Fruit fly (Drosophila melanogaster) whole organism, embryonic: ENCODE results near the gene Cep97.

ENCODE experiments used
- Awh ChIP-seq: fragments of 200-800 bp; sonication (Bioruptor generic); IDR thresholded peaks from 2 replicates; pipeline ENCODE4, ENCODE4 v1.3.6; 2022; ENCODE audit warnings: missing biosample characterization, missing genetic modification characterization
- Bdp1 ChIP-seq: fragments of 200-800 bp; sonication (Bioruptor generic); optimal IDR thresholded peaks from 3 replicates; lab custom pipeline; 2016; ENCODE audit warnings: missing biosample characterization, missing genetic modification characterization
- BtbVII ChIP-seq: fragments of 200-800 bp; sonication (Bioruptor generic); optimal IDR thresholded peaks from 3 replicates; lab custom pipeline; 2017; ENCODE audit warnings: missing biosample characterization, mild to moderate bottlenecking, missing genetic modification characterization
- CG10209 ChIP-seq: fragments of 200-800 bp; sonication (Bioruptor generic); optimal IDR thresholded peaks from 3 replicates; lab custom pipeline; 2017; ENCODE audit warnings: missing biosample characterization, mild to moderate bottlenecking, missing genetic modification characterization, missing genetic modification reagents
- CG10267 ChIP-seq: fragments of 200-800 bp; sonication (Bioruptor generic); optimal IDR thresholded peaks from 2 replicates; lab custom pipeline; 2018; ENCODE audit warnings: missing biosample characterization, mild to moderate bottlenecking, missing genetic modification characterization, moderate library complexity
- CG10462 ChIP-seq: fragments of 200-800 bp; sonication (Bioruptor generic); optimal IDR thresholded peaks from 2 replicates; lab custom pipeline; 2016; ENCODE audit warnings: missing biosample characterization, missing genetic modification characterization
- CG10543 ChIP-seq: fragments of 200-800 bp; sonication (Bioruptor generic); optimal IDR thresholded peaks from 3 replicates; lab custom pipeline; 2017; ENCODE audit warnings: missing biosample characterization, mild to moderate bottlenecking, missing genetic modification characterization, moderate library complexity
- CG10959 ChIP-seq: fragments of 200-800 bp; sonication (Bioruptor generic); IDR thresholded peaks from 2 replicates; pipeline ENCODE4 v1.3.6; 2022; ENCODE audit warnings: missing biosample characterization, missing genetic modification characterization
- CG11093 ChIP-seq: fragments of 200-800 bp; sonication (Bioruptor generic); IDR thresholded peaks from 3 replicates; pipeline ENCODE4 v1.3.6; 2022; ENCODE audit warnings: missing biosample characterization, missing genetic modification characterization
- CG11695 ChIP-seq: fragments of 200-800 bp; sonication (Bioruptor generic); IDR thresholded peaks from 3 replicates; pipeline ENCODE4 v1.3.6; 2022; ENCODE audit warnings: missing biosample characterization, missing genetic modification characterization
- CG15011 ChIP-seq: fragments of 200-800 bp; sonication (Bioruptor generic); optimal IDR thresholded peaks from 3 replicates; lab custom pipeline; 2018; ENCODE audit warnings: missing biosample characterization, mild to moderate bottlenecking, missing genetic modification characterization
- CG16815 ChIP-seq: fragments of 200-800 bp; sonication (Bioruptor generic); optimal IDR thresholded peaks from 3 replicates; lab custom pipeline; 2017; ENCODE audit warnings: missing biosample characterization, mild to moderate bottlenecking, missing genetic modification characterization
- CG18262 ChIP-seq: fragments of 200-800 bp; optimal IDR thresholded peaks from 3 replicates; lab custom pipeline; 2019; ENCODE audit warnings: missing biosample characterization, mild to moderate bottlenecking, missing genetic modification characterization, moderate library complexity
- CG2129 ChIP-seq: fragments of 200-800 bp; sonication (Bioruptor generic); IDR thresholded peaks from 2 replicates; pipeline ENCODE4 v1.3.6; 2022; ENCODE audit warnings: missing biosample characterization, missing genetic modification characterization; ENCODE audit not compliant: partially characterized antibody
- CG2712 ChIP-seq: fragments of 200-800 bp; optimal IDR thresholded peaks from 3 replicates; lab custom pipeline; 2019; ENCODE audit warnings: missing biosample characterization, mild to moderate bottlenecking, missing genetic modification characterization, moderate library complexity
- CG31365 ChIP-seq: fragments of 200-800 bp; sonication (Bioruptor generic); optimal IDR thresholded peaks from 2 replicates; lab custom pipeline; 2018; ENCODE audit warnings: missing biosample characterization, mild to moderate bottlenecking, missing genetic modification characterization
- CG31441 ChIP-seq: fragments of 200-800 bp; sonication (Bioruptor generic); IDR thresholded peaks from 2 replicates; pipeline ENCODE4 v1.3.6; 2022; ENCODE audit warnings: missing biosample characterization, missing genetic modification characterization
- CG33557 ChIP-seq: fragments of 200-800 bp; sonication (Bioruptor generic); optimal IDR thresholded peaks from 2 replicates; lab custom pipeline; 2019; ENCODE audit warnings: missing biosample characterization, mild to moderate bottlenecking, missing genetic modification characterization, moderate library complexity
- CG3838 ChIP-seq: fragments of 200-800 bp; sonication (Bioruptor generic); optimal IDR thresholded peaks from 3 replicates; lab custom pipeline; 2016; ENCODE audit warnings: missing biosample characterization, missing genetic modification characterization
- CG7357 ChIP-seq: fragments of 200-800 bp; sonication (Bioruptor generic); IDR thresholded peaks from 3 replicates; pipeline ENCODE4 v1.3.6; 2022; ENCODE audit warnings: missing biosample characterization, missing genetic modification characterization
- CG8359 ChIP-seq: fragments of 200-800 bp; sonication (Bioruptor generic); optimal IDR thresholded peaks from 2 replicates; lab custom pipeline; 2017; ENCODE audit warnings: missing biosample characterization, mild to moderate bottlenecking, missing genetic modification characterization, borderline replicate concordance
- H15 ChIP-seq: fragments of 200-800 bp; sonication (Bioruptor generic); IDR thresholded peaks from 3 replicates; pipeline ENCODE4 v1.3.6; 2022; ENCODE audit warnings: missing biosample characterization, missing genetic modification characterization
- Hand ChIP-seq: fragments of 200-800 bp; sonication (Bioruptor generic); optimal IDR thresholded peaks from 2 replicates; lab custom pipeline; 2017; ENCODE audit warnings: mild to moderate bottlenecking, missing biosample characterization, missing genetic modification reagents, missing genetic modification characterization
- Hr39 ChIP-seq: fragments of >200 bp; optimal IDR thresholded peaks from 2 replicates; lab custom pipeline; 2017
- Hr51 ChIP-seq, 2 experiments: fragments of 200-800 bp; sonication (Bioruptor generic); optimal IDR thresholded peaks; 2 replicates in 1 of 2; 3 replicates in 1 of 2; lab custom pipeline; 2016 to 2018; ENCODE audit warnings: missing biosample characterization in 2 of 2, missing genetic modification characterization in 2 of 2, mild to moderate bottlenecking in 1 of 2, moderate library complexity in 1 of 2
- Hr78 ChIP-seq, 2 experiments: fragments of 200-800 bp in 1 of 2; fragments of >200 bp in 1 of 2; sonication (Bioruptor generic) in 1 of 2; optimal IDR thresholded peaks; 2 replicates each; lab custom pipeline; 2017 to 2019; ENCODE audit warnings: missing biosample characterization in 2 of 2, missing genetic modification characterization in 2 of 2, mild to moderate bottlenecking in 1 of 2, moderate library complexity in 1 of 2
- Kr ChIP-seq: fragments of 200-800 bp; sonication (Bioruptor generic); optimal IDR thresholded peaks from 2 replicates; lab custom pipeline; 2017; ENCODE audit warnings: missing biosample characterization, mild to moderate bottlenecking, missing genetic modification characterization
- NC2β ChIP-seq: fragments of 200-800 bp; sonication (Bioruptor generic); optimal IDR thresholded peaks from 2 replicates; lab custom pipeline; 2016; ENCODE audit warnings: missing biosample characterization, missing genetic modification characterization
- Optix ChIP-seq: fragments of 200-800 bp; sonication (Bioruptor generic); IDR thresholded peaks from 3 replicates; pipeline ENCODE4 v1.3.6; 2022; ENCODE audit warnings: missing biosample characterization, missing genetic modification characterization
- Usf ChIP-seq: fragments of 200-800 bp; sonication (Bioruptor generic); optimal IDR thresholded peaks from 2 replicates; lab custom pipeline; 2017; ENCODE audit warnings: missing genotype, missing biosample characterization, missing genetic modification characterization
- bab2 ChIP-seq: fragments of 200-800 bp; sonication (Bioruptor generic); optimal IDR thresholded peaks from 2 replicates; lab custom pipeline; 2016; ENCODE audit warnings: missing biosample characterization, missing genetic modification characterization
- bsh ChIP-seq, 2 experiments: fragments of 200-800 bp; sonication (Bioruptor generic); optimal IDR thresholded peaks; 2 replicates each; lab custom pipeline; 2017 to 2018; ENCODE audit warnings: mild to moderate bottlenecking in 2 of 2, missing biosample characterization in 2 of 2, missing genetic modification characterization in 2 of 2, moderate library complexity in 1 of 2
- chif ChIP-seq, 2 experiments: fragments of 200-800 bp; sonication (Bioruptor generic); optimal IDR thresholded peaks; 3 replicates each; lab custom pipeline; 2016; ENCODE audit warnings: missing biosample characterization in 2 of 2, missing genetic modification characterization in 2 of 2
- chn ChIP-seq: fragments of 200-800 bp; sonication (Bioruptor generic); optimal IDR thresholded peaks from 2 replicates; lab custom pipeline; 2016; ENCODE audit warnings: missing biosample characterization, missing genetic modification characterization
- dmrt11E ChIP-seq: fragments of 200-800 bp; sonication (Bioruptor generic); optimal IDR thresholded peaks from 3 replicates; lab custom pipeline; 2018; ENCODE audit warnings: missing biosample characterization, mild to moderate bottlenecking, missing genetic modification characterization, moderate library complexity
- dpn ChIP-seq, 2 experiments: fragments of 200-800 bp; sonication (Bioruptor generic); optimal IDR thresholded peaks; 3 replicates each; lab custom pipeline; 2016; ENCODE audit warnings: missing biosample characterization in 2 of 2, missing genetic modification characterization in 2 of 2
- emc ChIP-seq: fragments of 200-800 bp; sonication (Bioruptor generic); optimal IDR thresholded peaks from 2 replicates; lab custom pipeline; 2016; ENCODE audit warnings: missing biosample characterization, missing genetic modification characterization
- gem ChIP-seq: fragments of 200-800 bp; sonication (Bioruptor generic); optimal IDR thresholded peaks from 2 replicates; lab custom pipeline; 2019; ENCODE audit warnings: missing biosample characterization, mild to moderate bottlenecking, missing genetic modification characterization, moderate library complexity
- hkb ChIP-seq, 2 experiments: fragments of 200-800 bp in 1 of 2; fragments of >200 bp in 1 of 2; sonication (Bioruptor generic) in 1 of 2; IDR thresholded peaks in 1 of 2; optimal IDR thresholded peaks in 1 of 2; 2 replicates each; pipeline versions ENCODE4 v1.3.6 to Lab custom; 2017 to 2022; ENCODE audit warnings: missing biosample characterization in 1 of 2, missing genetic modification characterization in 1 of 2
- pan ChIP-seq, 4 experiments: fragments of >200 bp in 3 of 4; fragments of 200-800 bp in 1 of 4; sonication (Bioruptor generic) in 1 of 4; optimal IDR thresholded peaks in 3 of 4; IDR thresholded peaks in 1 of 4; 2 replicates each; pipeline versions ENCODE4 v1.3.6 to Lab custom; 2017 to 2022; ENCODE audit warnings: missing biosample characterization in 2 of 4, missing genetic modification characterization in 2 of 4, mixed read lengths in 1 of 4
- phol ChIP-seq: fragments of 200-800 bp; sonication (Bioruptor generic); optimal IDR thresholded peaks from 3 replicates; lab custom pipeline; 2018; ENCODE audit warnings: missing biosample characterization, mild to moderate bottlenecking, missing genetic modification characterization, moderate library complexity
- row ChIP-seq: fragments of 200-800 bp; sonication (Bioruptor generic); IDR thresholded peaks from 3 replicates; pipeline ENCODE4 v1.3.6; 2022; ENCODE audit warnings: missing biosample characterization, missing genetic modification characterization
- salm ChIP-seq: fragments of 200-800 bp; sonication (Bioruptor generic); optimal IDR thresholded peaks from 2 replicates; lab custom pipeline; 2018; ENCODE audit warnings: missing biosample characterization, mild to moderate bottlenecking, missing genetic modification characterization
- sens ChIP-seq: fragments of 200-800 bp; sonication (Bioruptor generic); peaks from one replicate; lab custom pipeline; 2016; ENCODE audit warnings: missing biosample characterization, missing genetic modification characterization
- unpg ChIP-seq: fragments of 200-800 bp; sonication (Bioruptor generic); optimal IDR thresholded peaks from 3 replicates; lab custom pipeline; 2018; ENCODE audit warnings: missing biosample characterization, mild to moderate bottlenecking, missing genetic modification characterization, moderate library complexity
- vnd ChIP-seq: fragments of 200-800 bp; sonication (Bioruptor generic); IDR thresholded peaks from 3 replicates; pipeline ENCODE4 v1.3.6; 2022; ENCODE audit warnings: missing biosample characterization, missing genetic modification characterization; ENCODE audit not compliant: partially characterized antibody

Cep97 gene

dm6 chr2L:3867474-3868082 is at the start of gene Cep97 (continued):
- TF ChIP-seq CG31441 (GFP tag; lab: Robert Waterston, UW) (no peak), CG2129 (GFP tag; lab: Robert Waterston, UW) (peak; percentile 48; the same call in 1 of the 2 replicates), vnd (GFP tag; lab: Robert Waterston, UW) (peak; percentile 89), BtbVII (GFP tag; lab: Kevin White, UChicago) (no peak), unpg (GFP tag; lab: Kevin White, UChicago) (no peak), Optix (GFP tag; lab: Robert Waterston, UW) (no peak), CG10543 (no peak), Awh (GFP tag; lab: Robert Waterston, UW) (no peak), Hand (GFP tag; lab: Kevin White, UChicago) (no peak), pan (optimal IDR thresholded peaks at IDR 0.05; lab: Kevin White, UChicago) (no peak), pan (GFP tag; optimal IDR thresholded peaks at IDR 0.05 in 1 of 2, IDR thresholded peaks at IDR 0.05 in 1 of 2) (no peak), CG3838 (no peak), Usf (GFP tag; lab: Kevin White, UChicago) (no peak), emc (GFP tag; lab: Kevin White, UChicago) (no peak), Hr39 (lab: Kevin White, UChicago) (no peak), CG8359 (GFP tag; lab: Kevin White, UChicago) (no peak), Hr78 (GFP tag; optimal IDR thresholded peaks at IDR 0.05; lab: Kevin White, UChicago) (no peak), hkb (optimal IDR thresholded peaks at IDR 0.05; lab: Kevin White, UChicago) (peak; percentile 76), hkb (GFP tag; IDR thresholded peaks at IDR 0.05; lab: Robert Waterston, UW) (no peak), Kr (GFP tag; lab: Kevin White, UChicago) (no peak), H15 (GFP tag; lab: Robert Waterston, UW) (no peak), CG15011 (GFP tag; lab: Kevin White, UChicago) (no peak), salm (tag; lab: Kevin White, UChicago) (no peak)
- TF ChIP-seq, all 482 proteins: peak for 66

- TF ChIP-seq pan (optimal IDR thresholded peaks at IDR 0.05; lab: Kevin White, UChicago) (no peak), pan (GFP tag; optimal IDR thresholded peaks at IDR 0.05 in 1 of 2, IDR thresholded peaks at IDR 0.05 in 1 of 2) (peak in 1 of 2 experiments; percentile 19), CG10267 (peak; percentile 33), CG7357 (GFP tag; lab: Robert Waterston, UW) (0 out of 3 replicates have a peak, but pooled peaks have one; percentile 29), dmrt11E (tag; lab: Kevin White, UChicago) (peak; percentile 81), Bdp1 (no peak), CG31365 (no peak), NC2β (GFP tag; lab: Kevin White, UChicago) (peak; percentile 14), bsh (GFP tag; optimal IDR thresholded peaks at IDR 0.05; lab: Kevin White, UChicago) (peak in 1 of 2 experiments; percentile 15), CG16815 (GFP tag; lab: Kevin White, UChicago) (peak; percentile 22), CG18262 (peak; percentile 58), dpn (GFP tag; optimal IDR thresholded peaks at IDR 0.05; lab: Kevin White, UChicago) (no peak), Hr51 (GFP tag; optimal IDR thresholded peaks at IDR 0.05; lab: Kevin White, UChicago) (no peak), Hr78 (GFP tag; optimal IDR thresholded peaks at IDR 0.05; lab: Kevin White, UChicago) (no peak), chn (GFP tag; lab: Kevin White, UChicago) (peak; percentile 47), CG11093 (GFP tag; lab: Robert Waterston, UW) (0 out of 3 replicates have a peak, but pooled peaks have one; percentile 34), chif (GFP tag; optimal IDR thresholded peaks at IDR 0.05; lab: Kevin White, UChicago) (peak in 1 of 2 experiments; percentile 70), row (GFP tag; lab: Robert Waterston, UW) (peak; percentile 49; the same call in 2 of the 3 replicates), CG33557 (GFP tag; lab: Kevin White, UChicago) (peak; percentile 26), CG10959 (GFP tag; lab: Robert Waterston, UW) (0 out of 2 replicates have a peak, but pooled peaks have one; percentile 18), CG11695 (GFP tag; lab: Robert Waterston, UW) (no peak), gem (tag; lab: Kevin White, UChicago) (peak; percentile 42), phol (peak; percentile 33), CG2712 (peak; percentile 60), CG10209 (peak; percentile 17), bab2 (GFP tag; lab: Kevin White, UChicago) (peak; percentile 31), CG10462 (GFP tag; lab: Kevin White, UChicago) (peak; percentile 14), sens (peak; percentile 67)
Observed at dm6 chr2L:3818903-3819302, 48.6 kb upstream of the Cep97 start.
